Worm (Caenorhabditis elegans) whole organism, late embryonic: Measurements from ENCODE around the gene F18E9.4.

Source experiments
- ama-1 ChIP-seq: fragments of 150-350 bp; optimal IDR thresholded peaks from 2 replicates; lab custom pipeline; 2014
- ceh-24 ChIP-seq: sonication (generic microtip); optimal IDR thresholded peaks from 2 replicates; lab custom pipeline; 2016; ENCODE audit warnings: mild to moderate bottlenecking, missing genetic modification characterization, missing compliant biosample characterization
- ceh-6 ChIP-seq: fragments of 200-800 bp; sonication (Bioruptor generic); optimal IDR thresholded peaks from 2 replicates; lab custom pipeline; 2018; ENCODE audit warnings: mild to moderate bottlenecking, missing genetic modification characterization, missing compliant biosample characterization
- nhr-11 ChIP-seq: fragments of 150-350 bp; optimal IDR thresholded peaks from 2 replicates; lab custom pipeline; 2014; ENCODE audit warnings: missing biosample characterization, missing genetic modification characterization
- pqm-1 ChIP-seq: sonication (generic microtip); optimal IDR thresholded peaks from 2 replicates; lab custom pipeline; 2016; ENCODE audit warnings: missing genetic modification characterization, missing compliant biosample characterization
- pros-1 ChIP-seq: fragments of 150-350 bp; optimal IDR thresholded peaks from 2 replicates; lab custom pipeline; 2014; ENCODE audit warnings: missing biosample characterization, missing genetic modification reagents, missing genetic modification characterization
- sox-4 ChIP-seq: sonication (generic microtip); optimal IDR thresholded peaks from 2 replicates; lab custom pipeline; 2017; ENCODE audit warnings: mild to moderate bottlenecking, missing genetic modification characterization, inconsistent platforms, missing compliant biosample characterization

DNA sequence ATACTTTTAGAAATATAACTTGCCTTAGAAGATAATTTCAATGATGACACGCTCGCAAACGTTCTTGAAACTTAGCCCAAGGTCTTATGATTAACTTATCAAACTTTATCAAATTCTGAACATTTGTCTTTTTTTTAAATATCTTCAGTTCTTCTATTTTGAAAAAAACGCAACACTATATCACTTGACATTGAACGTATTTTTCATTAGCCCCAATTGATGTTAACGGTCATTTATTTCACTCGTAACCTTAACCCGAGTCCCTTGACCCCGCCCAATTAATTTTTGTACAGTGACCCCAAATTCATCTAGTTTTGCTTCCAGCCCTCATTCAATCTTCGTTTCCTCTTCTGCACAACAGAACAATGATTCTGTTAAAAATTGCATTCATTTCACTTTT is 5.5 kb downstream of the F18E9.4 start, which contains the start of gene F18E9.3:
- no peak for TF ChIP-seq nhr-11 (tag; lab: Kevin White, UChicago)
- no peak for TF ChIP-seq ama-1 (lab: Kevin White, UChicago)
- TF ChIP-seq pqm-1 (tag; lab: Kevin White, UChicago): no peak
- no peak for TF ChIP-seq ceh-24 (tag; lab: Kevin White, UChicago)
- TF ChIP-seq pros-1: no peak
- no peak for TF ChIP-seq sox-4 (tag; lab: Kevin White, UChicago)
- no peak for TF ChIP-seq ceh-6 (GFP tag; lab: Kevin White, UChicago)
